Worm (Caenorhabditis elegans) whole organism, dauer: ENCODE results near the gene atgp-1.

ENCODE experiments used
- unc-62 ChIP-seq: sonication (generic microtip); optimal IDR thresholded peaks from 2 replicates; lab custom pipeline; 2017; ENCODE audit warnings: missing biosample characterization, missing genetic modification reagents, missing genetic modification characterization

Gene atgp-1

DNA sequence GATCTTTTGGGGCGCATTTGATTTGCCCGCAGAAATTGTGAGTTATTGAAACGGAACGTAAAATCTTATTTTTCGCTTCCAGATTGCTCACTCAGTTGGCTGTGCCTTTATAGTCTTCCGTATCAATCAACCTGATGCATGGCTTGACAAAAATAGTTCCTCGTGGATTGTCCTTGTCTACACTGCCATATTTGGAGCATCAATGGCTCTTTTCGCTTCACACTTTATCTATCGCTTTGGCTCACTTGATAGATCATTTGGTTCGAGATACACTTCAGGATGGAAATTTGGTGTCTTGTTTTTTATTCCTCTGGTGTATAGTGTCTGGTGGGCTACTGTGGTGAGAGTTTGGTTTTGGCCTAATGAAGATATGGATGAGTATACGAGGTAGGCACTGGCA lies 3.4 kb upstream of the atgp-1 start:
- TF ChIP-seq unc-62 (GFP tag; lab: Kevin White, UChicago): no peak

- no peak for TF ChIP-seq unc-62 (GFP tag; lab: Kevin White, UChicago)
Observed at ce11 chrIV:17267304-17267891, 1.7 kb upstream of the atgp-1 start.

- TF ChIP-seq unc-62 (GFP tag; lab: Kevin White, UChicago): no peak
Observed at ce11 chrIV:17268069-17268468, 1.1 kb upstream of the atgp-1 start.

ce11 chrIV:17268628-17269027 lies 514 bp upstream of the atgp-1 start:
- no peak for TF ChIP-seq unc-62 (GFP tag; lab: Kevin White, UChicago)

DNA sequence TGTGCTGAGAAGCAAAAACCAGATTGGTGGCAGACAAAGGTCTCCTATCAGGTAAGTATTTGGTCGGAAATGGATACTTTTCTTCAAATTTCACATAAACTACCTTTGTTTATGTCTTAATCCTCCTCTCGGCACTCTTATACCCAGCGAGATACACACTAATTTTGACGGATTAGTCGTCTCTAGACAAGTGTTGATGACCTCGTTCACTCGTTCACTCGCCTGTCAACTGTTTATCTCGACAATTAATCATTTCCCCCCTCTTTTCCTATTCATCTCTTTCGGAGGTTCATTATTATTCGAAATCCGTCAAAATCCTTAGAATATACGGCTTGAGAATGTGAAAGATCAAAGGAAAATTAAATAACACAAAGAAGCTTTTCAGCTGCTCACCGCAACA lies 560 bp downstream of the atgp-1 start:
- TF ChIP-seq unc-62 (GFP tag; lab: Kevin White, UChicago): no peak

ce11 chrIV:17273602-17274110 lies 4.5 kb downstream of the atgp-1 start, which contains the start of gene gln-5:
TSS of gene gln-5 (minus strand) at chrIV:17273652.
- no peak for TF ChIP-seq unc-62 (GFP tag; lab: Kevin White, UChicago)

- no peak for TF ChIP-seq unc-62 (GFP tag; lab: Kevin White, UChicago)
Observed at ce11 chrIV:17275281-17275680, 6.1 kb downstream of the atgp-1 start, which contains the start of gene lhfp-4. TSS of gene lhfp-4 (plus strand) at chrIV:17275581.

DNA sequence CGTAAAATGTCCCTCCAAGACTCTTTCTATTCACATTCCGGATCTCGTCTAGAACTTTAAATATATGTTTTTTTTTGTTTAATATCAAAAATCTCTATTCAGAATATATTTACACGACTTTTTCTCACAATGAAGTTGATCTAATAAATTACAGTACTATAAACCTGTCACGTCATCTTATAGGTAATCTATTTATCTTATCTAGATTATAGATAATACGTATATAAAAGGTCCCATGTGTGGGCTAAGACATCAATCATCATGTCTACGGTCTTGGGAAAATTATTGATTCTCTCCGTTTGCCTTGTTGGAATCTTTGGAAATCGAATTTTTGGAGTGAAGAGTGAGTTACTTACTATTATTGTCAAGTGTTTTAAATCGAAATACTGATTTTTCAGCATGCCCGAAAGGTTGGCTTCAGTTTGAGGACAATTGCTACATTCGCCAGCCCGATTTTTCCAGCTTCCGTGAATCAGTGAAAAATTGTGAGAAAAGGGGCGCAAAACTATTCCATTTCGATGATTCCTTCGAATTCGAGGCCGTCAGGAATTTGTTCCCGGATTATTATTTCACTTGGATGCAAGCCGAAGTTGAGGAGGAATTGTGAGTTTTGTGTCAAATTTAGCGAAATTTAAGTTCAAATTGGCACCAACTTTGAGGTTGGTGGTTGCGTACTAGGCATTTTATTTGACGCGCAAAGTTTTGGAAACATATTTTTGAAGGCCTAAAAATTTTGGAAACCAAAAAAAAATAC lies 7.7 kb downstream of the atgp-1 start, which contains the start of gene clec-196:
Gene clec-196, plus strand, starts transcription at position 252 of the 754 bp plus-strand sequence.
- no peak for TF ChIP-seq unc-62 (GFP tag; lab: Kevin White, UChicago)

DNA sequence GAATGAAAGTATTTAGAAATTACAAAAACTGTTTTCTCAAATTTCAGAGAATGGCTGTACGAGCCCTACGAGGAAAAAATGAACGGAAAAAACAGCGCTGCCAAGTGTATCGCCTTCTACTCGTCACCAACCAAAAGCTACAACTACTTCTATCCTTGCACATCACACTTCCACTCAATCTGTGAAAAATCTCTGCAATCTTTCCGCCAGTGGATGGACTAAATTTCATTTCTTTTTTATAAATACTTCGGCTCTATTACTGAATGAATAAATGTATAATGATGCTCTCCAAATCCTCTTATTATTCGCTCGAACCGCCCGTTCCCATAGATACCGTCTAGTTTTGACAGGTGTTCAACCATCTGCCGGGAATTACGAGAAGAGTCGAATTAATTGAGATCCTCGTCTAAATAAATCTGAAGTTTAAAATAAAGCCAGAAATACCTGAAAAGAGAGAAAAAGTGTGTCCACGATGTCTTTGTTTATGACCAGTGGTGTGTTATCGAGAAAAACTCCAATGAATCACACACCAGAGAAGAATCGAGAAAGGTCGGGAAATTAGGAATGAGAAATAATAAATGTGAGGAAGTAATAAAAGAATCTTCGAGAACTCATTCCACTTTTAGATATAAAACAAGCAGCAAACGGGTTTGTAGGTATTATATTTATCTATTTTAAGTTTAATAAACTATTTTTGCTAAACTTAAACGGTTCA lies 8.5 kb downstream of the atgp-1 start:
- no peak for TF ChIP-seq unc-62 (GFP tag; lab: Kevin White, UChicago)

DNA sequence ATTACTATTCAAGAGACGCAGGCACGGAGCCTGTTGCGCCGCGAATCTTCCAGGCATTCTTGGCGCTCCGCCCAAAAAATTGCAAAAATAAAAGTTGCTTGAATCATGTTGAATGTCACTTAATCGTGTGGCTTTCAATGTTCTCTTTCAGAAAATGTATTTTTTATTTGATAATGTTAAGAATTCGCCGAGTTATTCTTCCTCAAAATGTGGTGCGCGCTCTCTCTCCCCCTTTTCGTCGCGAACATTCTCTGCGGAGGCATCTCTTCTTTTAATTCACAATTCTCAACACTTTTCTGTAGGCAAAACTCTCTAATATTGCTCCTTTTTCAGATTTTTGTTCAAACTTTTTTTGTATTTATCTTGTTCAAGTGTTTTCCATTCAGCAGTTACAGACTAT lies 9.2 kb downstream of the atgp-1 start:
- TF ChIP-seq unc-62 (GFP tag; lab: Kevin White, UChicago): no peak

ce11 chrIV:17278861-17279591 lies 9.9 kb downstream of the atgp-1 start, which contains the start of gene hsp-1:
TSS of gene hsp-1 (plus strand) at chrIV:17278959.
- TF ChIP-seq unc-62 (GFP tag; lab: Kevin White, UChicago): no peak

DNA sequence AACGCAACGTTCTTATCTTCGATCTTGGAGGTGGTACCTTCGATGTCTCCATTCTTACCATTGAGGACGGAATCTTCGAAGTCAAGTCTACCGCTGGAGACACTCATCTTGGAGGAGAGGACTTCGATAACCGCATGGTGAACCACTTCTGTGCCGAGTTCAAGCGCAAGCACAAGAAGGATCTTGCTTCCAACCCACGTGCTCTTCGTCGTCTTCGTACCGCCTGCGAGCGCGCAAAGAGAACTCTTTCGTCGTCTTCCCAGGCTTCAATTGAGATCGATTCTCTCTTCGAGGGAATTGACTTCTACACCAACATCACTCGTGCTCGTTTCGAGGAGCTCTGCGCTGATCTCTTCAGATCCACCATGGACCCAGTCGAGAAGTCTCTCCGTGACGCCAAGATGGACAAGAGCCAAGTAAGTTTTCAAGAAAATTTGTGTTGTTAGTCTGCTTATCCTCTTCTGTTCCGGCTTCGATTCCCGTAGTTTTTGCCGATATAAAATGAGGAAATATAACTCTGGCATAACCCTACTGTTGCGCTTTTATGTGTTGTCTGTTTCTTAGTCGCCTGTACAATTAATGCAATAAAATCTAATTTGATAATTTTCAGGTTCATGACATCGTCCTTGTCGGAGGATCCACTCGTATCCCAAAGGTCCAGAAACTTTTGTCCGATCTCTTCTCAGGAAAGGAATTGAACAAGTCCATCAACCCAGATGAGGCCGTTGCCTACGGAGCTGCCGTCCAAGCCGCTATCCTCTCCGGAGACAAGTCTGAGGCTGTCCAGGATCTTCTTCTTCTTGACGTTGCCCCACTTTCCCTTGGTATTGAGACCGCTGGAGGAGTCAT lies 10.7 kb downstream of the atgp-1 start:
- TF ChIP-seq unc-62 (GFP tag; lab: Kevin White, UChicago): no peak

ce11 chrIV:17280441-17280939 lies 11.3 kb downstream of the atgp-1 start:
- TF ChIP-seq unc-62 (GFP tag; lab: Kevin White, UChicago): no peak
